Fruit fly (Drosophila melanogaster) whole organism, embryonic: ENCODE results near the gene LPCAT.

Experiments used
- Adf1 ChIP-seq: fragments of 200-800 bp; sonication (Bioruptor generic); IDR thresholded peaks from 2 replicates; pipeline ENCODE4 v1.3.6; 2022; ENCODE audit warnings: missing biosample characterization, missing genetic modification characterization
- Blimp-1 ChIP-seq: fragments of 200-800 bp; sonication (Bioruptor generic); optimal IDR thresholded peaks from 3 replicates; lab custom pipeline; 2018; ENCODE audit warnings: missing biosample characterization, missing genetic modification characterization, mild to moderate bottlenecking, moderate library complexity, missing genetic modification reagents
- CG10321 ChIP-seq: fragments of 200-800 bp; sonication (Bioruptor generic); IDR thresholded peaks from 2 replicates; pipeline ENCODE4 v1.3.6; 2022; ENCODE audit warnings: missing biosample characterization, missing genetic modification characterization
- CG11456 ChIP-seq: fragments of 200-800 bp; sonication (Bioruptor generic); IDR thresholded peaks from 3 replicates; pipeline ENCODE4 v1.3.6; 2022; ENCODE audit warnings: missing biosample characterization, missing genetic modification characterization
- CG14441 ChIP-seq: fragments of 200-800 bp; sonication (Bioruptor generic); IDR thresholded peaks from 2 replicates; pipeline ENCODE4 v1.3.6; 2022; ENCODE audit warnings: missing biosample characterization, missing genetic modification characterization
- CG1603 ChIP-seq: fragments of 200-800 bp; sonication (Bioruptor generic); optimal IDR thresholded peaks from 2 replicates; lab custom pipeline; 2019; ENCODE audit warnings: missing biosample characterization, mild to moderate bottlenecking, missing genetic modification characterization, moderate library complexity
- CG18262 ChIP-seq: fragments of 200-800 bp; optimal IDR thresholded peaks from 3 replicates; lab custom pipeline; 2019; ENCODE audit warnings: missing biosample characterization, mild to moderate bottlenecking, missing genetic modification characterization, moderate library complexity
- CG2120 ChIP-seq: fragments of 200-800 bp; sonication (Bioruptor generic); optimal IDR thresholded peaks from 3 replicates; lab custom pipeline; 2016; ENCODE audit warnings: missing biosample characterization, missing genetic modification characterization
- CG2678 ChIP-seq: fragments of 200-800 bp; sonication (Bioruptor generic); optimal IDR thresholded peaks from 3 replicates; lab custom pipeline; 2019; ENCODE audit warnings: missing biosample characterization, mild to moderate bottlenecking, missing genetic modification characterization, moderate library complexity
- CG33213 ChIP-seq: fragments of 200-800 bp; sonication (Bioruptor generic); optimal IDR thresholded peaks from 3 replicates; lab custom pipeline; 2016; ENCODE audit warnings: missing biosample characterization, missing genetic modification characterization
- CG34422 ChIP-seq: fragments of 200-800 bp; sonication (Bioruptor generic); IDR thresholded peaks from 3 replicates; pipeline ENCODE4 v1.3.6; 2022; ENCODE audit warnings: missing biosample characterization, missing genetic modification characterization
- CG6654 ChIP-seq: fragments of 200-800 bp; sonication (Bioruptor generic); optimal IDR thresholded peaks from 2 replicates; lab custom pipeline; 2017; ENCODE audit warnings: missing biosample characterization, mild to moderate bottlenecking, missing genetic modification characterization
- CG6689 ChIP-seq: fragments of 200-800 bp; sonication (Bioruptor generic); IDR thresholded peaks from 2 replicates; pipeline ENCODE4 v1.3.6; 2022; ENCODE audit warnings: missing biosample characterization, missing genetic modification characterization
- CG6791 ChIP-seq: fragments of 200-800 bp; sonication (Bioruptor generic); IDR thresholded peaks from 3 replicates; pipeline ENCODE4 v1.3.6; 2022; ENCODE audit warnings: missing biosample characterization, missing genetic modification characterization; ENCODE audit not compliant: partially characterized antibody
- CTCF ChIP-seq: fragments of 200-800 bp; sonication (Bioruptor generic); optimal IDR thresholded peaks from 2 replicates; lab custom pipeline; 2017; ENCODE audit warnings: missing biosample characterization, mild to moderate bottlenecking, missing genetic modification characterization, moderate library complexity
- CrebB ChIP-seq: fragments of 200-800 bp; sonication (Bioruptor generic); optimal IDR thresholded peaks from 3 replicates; lab custom pipeline; 2018; ENCODE audit warnings: missing biosample characterization, mild to moderate bottlenecking, missing genetic modification characterization
- D19A ChIP-seq: fragments of 200-800 bp; optimal IDR thresholded peaks from 3 replicates; lab custom pipeline; 2019; ENCODE audit warnings: missing biosample characterization, mild to moderate bottlenecking, missing genetic modification characterization, moderate library complexity
- Dbx ChIP-seq: fragments of 200-800 bp; sonication (Bioruptor generic); IDR thresholded peaks from 3 replicates; pipeline ENCODE4 v1.3.6; 2022; ENCODE audit warnings: missing biosample characterization, missing genetic modification characterization
- Dek ChIP-seq: fragments of 200-800 bp; sonication (Bioruptor generic); optimal IDR thresholded peaks from 3 replicates; lab custom pipeline; 2019; ENCODE audit warnings: missing biosample characterization, mild to moderate bottlenecking, missing genetic modification characterization, moderate library complexity
- Dref ChIP-seq: fragments of 200-800 bp; sonication (Bioruptor generic); IDR thresholded peaks from 2 replicates; pipeline ENCODE4 v1.3.6; 2022; ENCODE audit warnings: missing biosample characterization, missing genetic modification characterization
- E2f2 ChIP-seq: fragments of 200-800 bp; sonication (Bioruptor generic); IDR thresholded peaks from 2 replicates; pipeline ENCODE4 v1.3.6; 2022; ENCODE audit warnings: missing biosample characterization, missing genetic modification characterization
- Fer2 ChIP-seq: fragments of 200-800 bp; sonication (Bioruptor generic); optimal IDR thresholded peaks from 2 replicates; lab custom pipeline; 2018; ENCODE audit warnings: missing biosample characterization, mild to moderate bottlenecking, missing genetic modification characterization, moderate library complexity
- Gug ChIP-seq: fragments of 200-800 bp; sonication (Bioruptor generic); IDR thresholded peaks from 4 replicates; pipeline ENCODE4 v1.3.6; 2022; ENCODE audit warnings: missing biosample characterization, missing genetic modification characterization
- Hr51 ChIP-seq, 2 experiments: fragments of 200-800 bp; sonication (Bioruptor generic); optimal IDR thresholded peaks; 2 replicates in 1 of 2; 3 replicates in 1 of 2; lab custom pipeline; 2016 to 2018; ENCODE audit warnings: missing biosample characterization in 2 of 2, missing genetic modification characterization in 2 of 2, mild to moderate bottlenecking in 1 of 2, moderate library complexity in 1 of 2
- Hsf ChIP-seq: fragments of 200-800 bp; sonication (Bioruptor generic); optimal IDR thresholded peaks from 3 replicates; lab custom pipeline; 2016; ENCODE audit warnings: missing biosample characterization, missing genetic modification characterization
- Lhr ChIP-seq: fragments of 200-800 bp; sonication (Bioruptor generic); optimal IDR thresholded peaks from 3 replicates; lab custom pipeline; 2017; ENCODE audit warnings: mild to moderate bottlenecking, missing biosample characterization, missing genetic modification reagents, missing genetic modification characterization
- Mes4 ChIP-seq: fragments of 200-800 bp; sonication (Bioruptor generic); optimal IDR thresholded peaks from 2 replicates; lab custom pipeline; 2016; ENCODE audit warnings: missing biosample characterization, missing genetic modification characterization
- Neu2 ChIP-seq: fragments of 200-800 bp; sonication (Bioruptor generic); optimal IDR thresholded peaks from 3 replicates; lab custom pipeline; 2016; ENCODE audit warnings: missing biosample characterization, missing genetic modification characterization, borderline replicate concordance
- Pdp1 ChIP-seq, 2 experiments: fragments of 200-800 bp; sonication (Bioruptor generic); optimal IDR thresholded peaks; 3 replicates each; lab custom pipeline; 2016; ENCODE audit warnings: missing biosample characterization in 2 of 2, missing genetic modification characterization in 2 of 2, mild to moderate bottlenecking in 1 of 2, moderate library complexity in 1 of 2
- Ssrp ChIP-seq: fragments of 200-800 bp; sonication (Bioruptor generic); optimal IDR thresholded peaks from 2 replicates; lab custom pipeline; 2018; ENCODE audit warnings: missing biosample characterization, mild to moderate bottlenecking, missing genetic modification characterization, moderate library complexity
- Tbp ChIP-seq: fragments of >200 bp; optimal IDR thresholded peaks from 2 replicates; lab custom pipeline; 2018; ENCODE audit warnings: missing biosample characterization, missing genetic modification characterization
- amos ChIP-seq: fragments of 200-800 bp; sonication (Bioruptor generic); IDR thresholded peaks from 2 replicates; pipeline ENCODE4 v1.3.6; 2022; ENCODE audit warnings: missing biosample characterization, missing genetic modification characterization; ENCODE audit not compliant: partially characterized antibody
- bsh ChIP-seq, 2 experiments: fragments of 200-800 bp; sonication (Bioruptor generic); optimal IDR thresholded peaks; 2 replicates each; lab custom pipeline; 2017 to 2018; ENCODE audit warnings: mild to moderate bottlenecking in 2 of 2, missing biosample characterization in 2 of 2, missing genetic modification characterization in 2 of 2, moderate library complexity in 1 of 2
- cas ChIP-seq: fragments of 200-800 bp; sonication (Bioruptor generic); IDR thresholded peaks from 2 replicates; pipeline ENCODE4 v1.3.6; 2022; ENCODE audit warnings: missing biosample characterization, missing genetic modification characterization
- disco-r ChIP-seq: fragments of 200-800 bp; sonication (Bioruptor generic); optimal IDR thresholded peaks from 2 replicates; lab custom pipeline; 2016; ENCODE audit warnings: missing biosample characterization, missing genetic modification characterization
- gsb-n ChIP-seq: fragments of 200-800 bp; sonication (Bioruptor generic); optimal IDR thresholded peaks from 3 replicates; lab custom pipeline; 2018; ENCODE audit warnings: missing biosample characterization, mild to moderate bottlenecking, missing genetic modification characterization
- her ChIP-seq: fragments of 200-800 bp; sonication (Bioruptor generic); optimal IDR thresholded peaks from 2 replicates; lab custom pipeline; 2016; ENCODE audit warnings: missing biosample characterization, missing genetic modification characterization
- ken ChIP-seq: fragments of 200-800 bp; sonication (Bioruptor generic); IDR thresholded peaks from 3 replicates; pipeline ENCODE4 v1.3.6; 2022; ENCODE audit warnings: missing biosample characterization, missing genetic modification characterization
- lilli ChIP-seq: fragments of 200-800 bp; sonication (Bioruptor generic); optimal IDR thresholded peaks from 3 replicates; lab custom pipeline; 2016; ENCODE audit warnings: missing biosample characterization, missing genetic modification characterization
- lov ChIP-seq, 2 experiments: fragments of 200-800 bp in 1 of 2; fragments of >200 bp in 1 of 2; sonication (Bioruptor generic) in 1 of 2; IDR thresholded peaks in 1 of 2; optimal IDR thresholded peaks in 1 of 2; 2 replicates in 1 of 2; 3 replicates in 1 of 2; pipeline versions ENCODE4 v1.3.6 to Lab custom; 2017 to 2022; ENCODE audit warnings: missing biosample characterization in 1 of 2, missing genetic modification characterization in 1 of 2
- maf-S ChIP-seq: fragments of 200-800 bp; sonication (Bioruptor generic); optimal IDR thresholded peaks from 2 replicates; lab custom pipeline; 2016; ENCODE audit warnings: missing biosample characterization, missing genetic modification characterization
- otp ChIP-seq: fragments of 200-800 bp; sonication (Bioruptor generic); IDR thresholded peaks from 3 replicates; pipeline ENCODE4, ENCODE4 v1.3.6; 2022; ENCODE audit warnings: missing biosample characterization, missing genetic modification characterization
- pfk ChIP-seq: fragments of 200-800 bp; sonication (Bioruptor generic); optimal IDR thresholded peaks from 2 replicates; lab custom pipeline; 2018; ENCODE audit warnings: missing biosample characterization, mild to moderate bottlenecking, missing genetic modification characterization, moderate library complexity
- sc ChIP-seq, 3 experiments: fragments of >200 bp in 2 of 3; fragments of 200-800 bp in 1 of 3; sonication (Bioruptor generic) in 1 of 3; optimal IDR thresholded peaks; 2 replicates in 2 of 3; 3 replicates in 1 of 3; lab custom pipeline; 2017; ENCODE audit warnings: mild to moderate bottlenecking in 1 of 3, missing biosample characterization in 1 of 3, missing genetic modification characterization in 1 of 3, missing genetic modification reagents in 1 of 3
- sob ChIP-seq: fragments of 200-800 bp; sonication (Bioruptor generic); IDR thresholded peaks from 2 replicates; pipeline ENCODE4 v1.3.6; 2022; ENCODE audit warnings: missing biosample characterization, missing genetic modification characterization
- ssp ChIP-seq: fragments of 200-800 bp; sonication (Bioruptor generic); IDR thresholded peaks from 2 replicates; pipeline ENCODE4 v1.3.6; 2022; ENCODE audit warnings: missing biosample characterization, missing genetic modification characterization
- tap ChIP-seq: fragments of 200-800 bp; optimal IDR thresholded peaks from 3 replicates; lab custom pipeline; 2019; ENCODE audit warnings: missing biosample characterization, mild to moderate bottlenecking, missing genetic modification characterization, moderate library complexity
- yki ChIP-seq: fragments of >200 bp; optimal IDR thresholded peaks from 3 replicates; lab custom pipeline; 2018
- zen2 ChIP-seq: fragments of 200-800 bp; sonication (Bioruptor generic); IDR thresholded peaks from 3 replicates; pipeline ENCODE4 v1.3.6; 2022; ENCODE audit warnings: missing biosample characterization, missing genetic modification characterization; ENCODE audit not compliant: partially characterized antibody

Gene LPCAT

DNA sequence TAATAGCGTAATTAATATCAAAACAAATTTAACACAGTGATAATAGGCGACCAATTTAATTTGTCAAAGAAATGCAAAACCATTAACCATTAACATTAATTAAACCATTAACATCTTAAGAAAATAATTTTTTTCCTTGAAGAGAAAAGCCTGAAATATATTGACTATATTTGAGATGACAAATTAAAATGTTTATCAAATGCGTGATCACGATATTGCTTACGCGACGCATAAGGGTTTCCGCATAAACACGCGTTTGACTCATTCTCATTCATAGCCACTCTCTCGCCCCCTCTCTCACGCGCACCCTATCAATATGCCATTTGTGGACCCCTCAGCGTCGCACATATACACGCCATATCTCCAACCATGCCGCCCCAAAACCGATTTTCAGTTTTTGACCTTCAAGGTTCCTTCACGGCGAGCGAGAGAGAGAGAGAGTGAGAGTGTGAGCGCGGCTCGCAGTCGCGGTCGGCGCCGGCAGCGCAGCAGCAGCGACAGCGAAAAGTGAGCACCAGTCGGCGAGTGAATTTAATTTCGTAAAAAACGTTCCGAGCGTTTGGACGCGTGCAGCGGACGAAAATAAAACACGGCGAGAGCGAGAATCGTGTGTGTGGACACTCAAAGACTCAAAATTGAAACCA lies 5.7 kb upstream of the LPCAT start, which contains the start of gene Hex-A (continued):
- TF ChIP-seq CG10321 (peak; percentile 61; the same call in 1 of the 2 replicates), sc (optimal IDR thresholded peaks at IDR 0.05; lab: Kevin White, UChicago) (no peak), sc (GFP tag; optimal IDR thresholded peaks at IDR 0.05; lab: Kevin White, UChicago) (peak; percentile 92), Blimp-1 (peak; percentile 94), Ssrp (tag; lab: Kevin White, UChicago) (peak; percentile 97), CG33213 (GFP tag; lab: Kevin White, UChicago) (peak; percentile 89), maf-S (peak; percentile 92), lov (optimal IDR thresholded peaks at IDR 0.05; lab: Kevin White, UChicago) (no peak), lov (GFP tag; IDR thresholded peaks at IDR 0.05; lab: Robert Waterston, UW) (peak; percentile 80), yki (lab: Kevin White, UChicago) (peak; percentile 27), tap (peak; percentile 96), Fer2 (tag; lab: Kevin White, UChicago) (peak; percentile 96), Pdp1 (GFP tag; optimal IDR thresholded peaks at IDR 0.05; lab: Kevin White, UChicago) (peak; percentile 91 to 94), CG2678 (peak; percentile 99), bsh (GFP tag; optimal IDR thresholded peaks at IDR 0.05; lab: Kevin White, UChicago) (peak; percentile 95 to 97), CG2120 (GFP tag; lab: Kevin White, UChicago) (peak; percentile 97), CrebB (peak; percentile 97), CG18262 (peak; percentile 98), Neu2 (GFP tag; lab: Kevin White, UChicago) (peak; percentile 69), zen2 (GFP tag; lab: Robert Waterston, UW) (no peak; the same call in 2 of the 3 replicates), Dbx (GFP tag; lab: Robert Waterston, UW) (peak; percentile 92), lilli (GFP tag; lab: Kevin White, UChicago) (peak; percentile 96), ssp (GFP tag; lab: Robert Waterston, UW) (peak; percentile 70), CG34422 (GFP tag; lab: Robert Waterston, UW) (peak; percentile 86), gsb-n (tag; lab: Kevin White, UChicago) (peak; percentile 95), CG14441 (GFP tag; lab: Robert Waterston, UW) (peak; percentile 83), Tbp (GFP tag; lab: Kevin White, UChicago) (no peak), Lhr (GFP tag; lab: Kevin White, UChicago) (peak; percentile 90), D19A (tag; lab: Kevin White, UChicago) (peak; percentile 64), CG6791 (GFP tag; lab: Robert Waterston, UW) (no peak), pfk (GFP tag; lab: Kevin White, UChicago) (peak; percentile 65), otp (GFP tag; lab: Robert Waterston, UW) (peak; percentile 83; the same call in 1 of the 3 replicates), Hsf (peak; percentile 96), ken (GFP tag; lab: Robert Waterston, UW) (peak; percentile 80), disco-r (GFP tag; lab: Kevin White, UChicago) (peak; percentile 95), CTCF (peak; percentile 62), her (peak; percentile 89), Gug (peak; percentile 75), sob (GFP tag; lab: Robert Waterston, UW) (peak; percentile 91), cas (GFP tag; lab: Robert Waterston, UW) (peak; percentile 73; the same call in 1 of the 2 replicates), Hr51 (GFP tag; optimal IDR thresholded peaks at IDR 0.05; lab: Kevin White, UChicago) (peak; percentile 86 to 99), Dek (tag; lab: Kevin White, UChicago) (peak; percentile 97), amos (GFP tag; lab: Robert Waterston, UW) (peak; percentile 14; the same call in 1 of the 2 replicates), CG6654 (GFP tag; lab: Kevin White, UChicago) (peak; percentile 86), CG6689 (GFP tag; lab: Robert Waterston, UW) (peak; percentile 90), Dref (GFP tag; lab: Robert Waterston, UW) (no peak), CG1603 (tag; lab: Kevin White, UChicago) (peak; percentile 82), E2f2 (peak; percentile 77), Mes4 (GFP tag; lab: Kevin White, UChicago) (peak; percentile 88), Adf1 (GFP tag; lab: Robert Waterston, UW) (peak; percentile 99), CG11456 (GFP tag; lab: Robert Waterston, UW) (peak; percentile 89)
